Worm (Caenorhabditis elegans) whole organism, young adult: Measurements from ENCODE around the gene F59C12.3.
A peak's percentile ranks its signal among the peaks of the same experiment; 100 is the strongest.

Experiments
- B0019.2 ChIP-seq: fragments of 200-800 bp; sonication (Bioruptor generic); conservative IDR thresholded peaks from 2 replicates; pipeline ENCODE4 v1.3.6; 2022; ENCODE audit warnings: missing genetic modification reagents, missing genetic modification characterization, missing compliant biosample characterization
- B0035.1 ChIP-seq: sonication (generic microtip); optimal IDR thresholded peaks from 2 replicates; lab custom pipeline; 2016; ENCODE audit warnings: missing genetic modification characterization, mild to moderate bottlenecking, missing compliant biosample characterization, missing genotype, missing genetic modification reagents
- D2030.7 ChIP-seq: fragments of 200-800 bp; sonication (Bioruptor generic); IDR thresholded peaks from 2 replicates; pipeline ENCODE4 v1.3.6; 2022; ENCODE audit warnings: missing genetic modification reagents, missing genetic modification characterization, missing compliant biosample characterization
- F10E7.11 ChIP-seq: sonication (generic microtip); optimal IDR thresholded peaks from 2 replicates; lab custom pipeline; 2017; ENCODE audit warnings: mild to moderate bottlenecking, missing genetic modification characterization, moderate library complexity, missing compliant biosample characterization
- F37B4.10 ChIP-seq: fragments of 200-800 bp; sonication (Bioruptor generic); IDR thresholded peaks from 2 replicates; pipeline ENCODE4 v1.3.6; 2022; ENCODE audit warnings: missing genetic modification characterization, missing compliant biosample characterization
- F39B2.1 ChIP-seq: fragments of 200-800 bp; sonication (Bioruptor generic); IDR thresholded peaks from 2 replicates; pipeline ENCODE4 v1.3.6; 2022; ENCODE audit warnings: missing genetic modification reagents, missing genetic modification characterization, missing compliant biosample characterization
- F52B5.7 ChIP-seq: sonication (generic microtip); optimal IDR thresholded peaks from 2 replicates; lab custom pipeline; 2016; ENCODE audit warnings: mild to moderate bottlenecking, missing genetic modification characterization, missing compliant biosample characterization
- T07F8.4 ChIP-seq: sonication (generic microtip); optimal IDR thresholded peaks from 2 replicates; lab custom pipeline; 2016; ENCODE audit warnings: mild to moderate bottlenecking, missing genetic modification characterization, moderate library complexity, missing compliant biosample characterization
- Y53F4B.3 ChIP-seq: fragments of 200-800 bp; sonication (Bioruptor generic); IDR thresholded peaks from 2 replicates; pipeline ENCODE4 v1.3.6; 2022; ENCODE audit warnings: missing genetic modification reagents, missing genetic modification characterization, missing compliant biosample characterization
- Y79H2A.3 ChIP-seq: fragments of 200-800 bp; sonication (Bioruptor generic); conservative IDR thresholded peaks from 2 replicates; pipeline ENCODE4 v1.3.6; 2022; ENCODE audit warnings: missing genetic modification reagents, missing genetic modification characterization, missing compliant biosample characterization
- Y95B8A.8 ChIP-seq: fragments of 200-800 bp; sonication (Bioruptor generic); IDR thresholded peaks from 2 replicates; pipeline ENCODE4 v1.3.6; 2022; ENCODE audit warnings: missing genetic modification reagents, missing genetic modification characterization, missing compliant biosample characterization
- ZK185.1 ChIP-seq: sonication (generic microtip); optimal IDR thresholded peaks from 2 replicates; lab custom pipeline; 2016; ENCODE audit warnings: mild to moderate bottlenecking, missing genetic modification characterization, missing compliant biosample characterization; ENCODE audit not compliant: poor library complexity, severe bottlenecking
- aptf-2 ChIP-seq: fragments of 200-800 bp; sonication (Bioruptor generic); conservative IDR thresholded peaks from 2 replicates; pipeline ENCODE4 v1.3.6; 2022; ENCODE audit warnings: missing genetic modification reagents, missing genetic modification characterization, missing compliant biosample characterization
- aptf-3 ChIP-seq: fragments of 200-800 bp; sonication (Bioruptor generic); IDR thresholded peaks from 2 replicates; pipeline ENCODE4 v1.3.6; 2022; ENCODE audit warnings: missing genetic modification characterization, missing compliant biosample characterization
- attf-3 ChIP-seq: fragments of 200-800 bp; sonication (Bioruptor generic); conservative IDR thresholded peaks from 2 replicates; pipeline ENCODE4 v1.3.6; 2022; ENCODE audit warnings: missing genetic modification reagents, missing genetic modification characterization, missing compliant biosample characterization
- cebp-1 ChIP-seq, 2 experiments: fragments of 200-800 bp in 1 of 2; sonication (Bioruptor generic) in 1 of 2; sonication (generic microtip) in 1 of 2; IDR thresholded peaks in 1 of 2; optimal IDR thresholded peaks in 1 of 2; 2 replicates each; pipeline versions ENCODE4 v1.3.6 to Lab custom; 2017 to 2022; ENCODE audit warnings: missing compliant biosample characterization in 2 of 2, missing genetic modification characterization in 2 of 2, mild to moderate bottlenecking in 1 of 2, missing genetic modification reagents in 1 of 2, moderate library complexity in 1 of 2
- ceh-40 ChIP-seq: fragments of 200-800 bp; sonication (Bioruptor generic); IDR thresholded peaks from 2 replicates; pipeline ENCODE4 v1.3.6; 2022; ENCODE audit warnings: missing genetic modification characterization, missing compliant biosample characterization
- ceh-79 ChIP-seq: sonication (generic microtip); optimal IDR thresholded peaks from 2 replicates; lab custom pipeline; 2017; ENCODE audit warnings: mild to moderate bottlenecking, missing genetic modification characterization, missing compliant biosample characterization
- die-1 ChIP-seq: sonication (generic microtip); optimal IDR thresholded peaks from 2 replicates; lab custom pipeline; 2016; ENCODE audit warnings: missing genotype, mild to moderate bottlenecking, missing genetic modification characterization, missing compliant biosample characterization
- dpl-1 ChIP-seq: fragments of 150-350 bp; optimal IDR thresholded peaks from 2 replicates; lab custom pipeline; 2014; ENCODE audit warnings: missing biosample characterization, missing genetic modification reagents, missing genetic modification characterization
- egl-44 ChIP-seq: fragments of 200-800 bp; sonication (Bioruptor generic); IDR thresholded peaks from 2 replicates; pipeline ENCODE4 v1.3.6; 2022; ENCODE audit warnings: missing genetic modification reagents, missing genetic modification characterization, missing compliant biosample characterization
- ets-4 ChIP-seq: fragments of 200-800 bp; sonication (Bioruptor generic); optimal IDR thresholded peaks from 2 replicates; lab custom pipeline; 2018; ENCODE audit warnings: mild to moderate bottlenecking, missing genetic modification characterization, missing compliant biosample characterization
- hmg-20 ChIP-seq: fragments of 200-800 bp; sonication (Bioruptor generic); IDR thresholded peaks from 2 replicates; pipeline ENCODE4 v1.3.6; 2022; ENCODE audit warnings: missing genetic modification reagents, missing genetic modification characterization, missing compliant biosample characterization
- hsf-1 ChIP-seq: fragments of 200-800 bp; sonication (Bioruptor generic); IDR thresholded peaks from 2 replicates; pipeline ENCODE4 v1.3.6; 2022; ENCODE audit warnings: missing genetic modification reagents, missing genetic modification characterization, missing compliant biosample characterization
- lag-1 ChIP-seq: fragments of 200-800 bp; sonication (Bioruptor generic); IDR thresholded peaks from 2 replicates; pipeline ENCODE4 v1.3.6; 2022; ENCODE audit warnings: missing genetic modification reagents, missing genetic modification characterization, missing compliant biosample characterization
- lin-26 ChIP-seq: fragments of 200-800 bp; sonication (Bioruptor generic); IDR thresholded peaks from 2 replicates; pipeline ENCODE4 v1.3.6; 2022; ENCODE audit warnings: missing genetic modification reagents, missing genetic modification characterization, missing compliant biosample characterization
- lin-40 ChIP-seq: sonication (generic microtip); optimal IDR thresholded peaks from 2 replicates; lab custom pipeline; 2016; ENCODE audit warnings: missing genetic modification characterization, mild to moderate bottlenecking, missing compliant biosample characterization, missing genotype, missing genetic modification reagents
- madf-8 ChIP-seq: fragments of 200-800 bp; sonication (Bioruptor generic); conservative IDR thresholded peaks from 2 replicates; pipeline ENCODE4 v1.3.6; 2022; ENCODE audit warnings: missing genetic modification reagents, missing genetic modification characterization, missing compliant biosample characterization
- mxl-1 ChIP-seq: sonication (generic microtip); optimal IDR thresholded peaks from 2 replicates; lab custom pipeline; 2016; ENCODE audit warnings: missing genetic modification characterization, missing compliant biosample characterization
- nfya-1 ChIP-seq: sonication (generic microtip); optimal IDR thresholded peaks from 2 replicates; lab custom pipeline; 2017; ENCODE audit warnings: antibody characterized with exemption, missing compliant biosample characterization, missing genetic modification characterization, borderline replicate concordance; ENCODE audit not compliant: insufficient read depth
- nhr-179 ChIP-seq: sonication (generic microtip); optimal IDR thresholded peaks from 2 replicates; lab custom pipeline; 2016; ENCODE audit warnings: mild to moderate bottlenecking, missing genetic modification characterization, missing compliant biosample characterization
- nhr-27 ChIP-seq: fragments of 200-800 bp; sonication (Bioruptor generic); optimal IDR thresholded peaks from 2 replicates; lab custom pipeline; 2018; ENCODE audit warnings: mild to moderate bottlenecking, missing genetic modification characterization, moderate library complexity, missing compliant biosample characterization
- nhr-80 ChIP-seq: sonication (generic microtip); optimal IDR thresholded peaks from 2 replicates; lab custom pipeline; 2016; ENCODE audit warnings: missing genetic modification characterization, missing compliant biosample characterization
- rcor-1 ChIP-seq: fragments of 200-800 bp; sonication (Bioruptor generic); IDR thresholded peaks from 2 replicates; pipeline ENCODE4 v1.3.6; 2022; ENCODE audit warnings: missing genetic modification reagents, missing genetic modification characterization, missing compliant biosample characterization
- repo-1 ChIP-seq: sonication (generic microtip); optimal IDR thresholded peaks from 2 replicates; lab custom pipeline; 2017; ENCODE audit warnings: mild to moderate bottlenecking, missing genetic modification characterization, missing compliant biosample characterization
- snpc-1.1 ChIP-seq: sonication (generic microtip); optimal IDR thresholded peaks from 2 replicates; lab custom pipeline; 2017; ENCODE audit warnings: missing genetic modification characterization, mild to moderate bottlenecking, missing compliant biosample characterization, antibody characterized with exemption, moderate library complexity, missing genotype, missing genetic modification reagents; ENCODE audit not compliant: insufficient read depth
- snpc-1.3 ChIP-seq: sonication (generic microtip); optimal IDR thresholded peaks from 2 replicates; lab custom pipeline; 2017; ENCODE audit warnings: missing genetic modification characterization, mild to moderate bottlenecking, missing compliant biosample characterization, antibody characterized with exemption, moderate library complexity, missing genotype, missing genetic modification reagents; ENCODE audit not compliant: insufficient read depth
- somi-1 ChIP-seq: fragments of 200-800 bp; sonication (Bioruptor generic); optimal IDR thresholded peaks from 2 replicates; lab custom pipeline; 2018; ENCODE audit warnings: mild to moderate bottlenecking, missing genetic modification characterization, missing compliant biosample characterization
- sptf-2 ChIP-seq: fragments of 200-800 bp; sonication (Bioruptor generic); optimal IDR thresholded peaks from 2 replicates; lab custom pipeline; 2018; ENCODE audit warnings: mild to moderate bottlenecking, missing genetic modification characterization, missing compliant biosample characterization
- tbp1 ChIP-seq: fragments of 200-800 bp; sonication (Bioruptor generic); optimal IDR thresholded peaks from 2 replicates; lab custom pipeline; 2018; ENCODE audit warnings: mild to moderate bottlenecking, missing genetic modification characterization, missing compliant biosample characterization
- tbx-9 ChIP-seq: sonication (generic microtip); optimal IDR thresholded peaks from 2 replicates; lab custom pipeline; 2016; ENCODE audit warnings: borderline replicate concordance, missing genetic modification characterization, inconsistent platforms, missing compliant biosample characterization
- xnd-1 ChIP-seq: sonication (generic microtip); optimal IDR thresholded peaks from 2 replicates; lab custom pipeline; 2016; ENCODE audit warnings: missing genotype, missing genetic modification reagents, missing genetic modification characterization, missing compliant biosample characterization
- zfh-2 ChIP-seq: fragments of 200-800 bp; sonication (Bioruptor generic); conservative IDR thresholded peaks from 2 replicates; pipeline ENCODE4 v1.3.6; 2022; ENCODE audit warnings: missing genetic modification reagents, missing genetic modification characterization, missing compliant biosample characterization
- zim-3 ChIP-seq: sonication (generic microtip); optimal IDR thresholded peaks from 2 replicates; lab custom pipeline; 2017; ENCODE audit warnings: mild to moderate bottlenecking, missing genetic modification characterization, moderate library complexity, missing compliant biosample characterization
- ztf-26 ChIP-seq: sonication (generic microtip); optimal IDR thresholded peaks from 2 replicates; lab custom pipeline; 2017; ENCODE audit warnings: missing genetic modification characterization, missing compliant biosample characterization
- ztf-3 ChIP-seq: fragments of 200-800 bp; sonication (Bioruptor generic); optimal IDR thresholded peaks from 2 replicates; lab custom pipeline; 2018; ENCODE audit warnings: mild to moderate bottlenecking, missing genetic modification characterization, missing compliant biosample characterization
- ztf-6 ChIP-seq: fragments of 200-800 bp; sonication (Bioruptor generic); IDR thresholded peaks from 2 replicates; pipeline ENCODE4 v1.3.6; 2022; ENCODE audit warnings: missing genetic modification reagents, missing genetic modification characterization, missing compliant biosample characterization

The F59C12.3 gene

ce11 chrX:16590803-16591202 is 18.5 kb downstream of the F59C12.3 start (continued):
- TF ChIP-seq cebp-1 (GFP tag; IDR thresholded peaks at IDR 0.05; lab: Robert Waterston, UW) (peak; percentile 39; the same call in 1 of the 2 replicates), cebp-1 (tag; optimal IDR thresholded peaks at IDR 0.05; lab: Kevin White, UChicago) (peak; percentile 71), ceh-40 (GFP tag; lab: Robert Waterston, UW) (no peak), rcor-1 (GFP tag; lab: Robert Waterston, UW) (peak; percentile 72), zim-3 (tag; lab: Kevin White, UChicago) (peak; percentile 76), nhr-80 (no peak), aptf-3 (GFP tag; lab: Robert Waterston, UW) (no peak), ztf-6 (GFP tag; lab: Robert Waterston, UW) (no peak), nhr-179 (tag; lab: Kevin White, UChicago) (no peak), Y95B8A.8 (GFP tag; lab: Robert Waterston, UW) (0 out of 2 replicates have a peak, but pooled peaks have one; percentile 23), repo-1 (peak; percentile 42), tbx-9 (tag; lab: Kevin White, UChicago) (no peak), tbp1 (peak; percentile 96), madf-8 (no peak), lin-26 (GFP tag; lab: Robert Waterston, UW) (peak; percentile 84), dpl-1 (GFP tag; lab: Kevin White, UChicago) (no peak), F39B2.1 (GFP tag; lab: Robert Waterston, UW) (no peak), D2030.7 (GFP tag; lab: Robert Waterston, UW) (peak; percentile 92), xnd-1 (no peak), die-1 (tag; lab: Kevin White, UChicago) (peak; percentile 82), zfh-2 (no peak), lin-40 (tag; lab: Kevin White, UChicago) (no peak), lag-1 (no peak), ztf-26 (tag; lab: Kevin White, UChicago) (peak; percentile 45), aptf-2 (GFP tag; lab: Robert Waterston, UW) (no peak), egl-44 (GFP tag; lab: Robert Waterston, UW) (peak; percentile 67), Y53F4B.3 (GFP tag; lab: Robert Waterston, UW) (peak; percentile 54; the same call in 1 of the 2 replicates), ceh-79 (tag; lab: Kevin White, UChicago) (peak; percentile 16), T07F8.4 (tag; lab: Kevin White, UChicago) (peak; percentile 79), F52B5.7 (tag; lab: Kevin White, UChicago) (peak; percentile 39), sptf-2 (no peak), B0019.2 (no peak), ZK185.1 (tag; lab: Kevin White, UChicago) (peak; percentile 79), snpc-1.3 (tag; lab: Kevin White, UChicago) (peak; percentile 76), F37B4.10 (no peak), hmg-20 (GFP tag; lab: Robert Waterston, UW) (peak; percentile 77; the same call in 1 of the 2 replicates), B0035.1 (peak; percentile 19), nfya-1 (tag; lab: Kevin White, UChicago) (no peak), somi-1 (GFP tag; lab: Kevin White, UChicago) (peak; percentile 65), Y79H2A.3 (GFP tag; lab: Robert Waterston, UW) (no peak), ets-4 (GFP tag; lab: Kevin White, UChicago) (no peak), F10E7.11 (peak; percentile 20), snpc-1.1 (tag; lab: Kevin White, UChicago) (peak; percentile 58), mxl-1 (tag; lab: Kevin White, UChicago) (peak; percentile 72), attf-3 (GFP tag; lab: Robert Waterston, UW) (peak; percentile 51; the same call in 1 of the 2 replicates), ztf-3 (GFP tag; lab: Kevin White, UChicago) (peak; percentile 31), hsf-1 (GFP tag; lab: Robert Waterston, UW) (peak; percentile 59; the same call in 1 of the 2 replicates), nhr-27 (tag; lab: Kevin White, UChicago) (no peak)
